Worm (Caenorhabditis elegans): ENCODE measurements around the gene B0334.4.

DNA sequence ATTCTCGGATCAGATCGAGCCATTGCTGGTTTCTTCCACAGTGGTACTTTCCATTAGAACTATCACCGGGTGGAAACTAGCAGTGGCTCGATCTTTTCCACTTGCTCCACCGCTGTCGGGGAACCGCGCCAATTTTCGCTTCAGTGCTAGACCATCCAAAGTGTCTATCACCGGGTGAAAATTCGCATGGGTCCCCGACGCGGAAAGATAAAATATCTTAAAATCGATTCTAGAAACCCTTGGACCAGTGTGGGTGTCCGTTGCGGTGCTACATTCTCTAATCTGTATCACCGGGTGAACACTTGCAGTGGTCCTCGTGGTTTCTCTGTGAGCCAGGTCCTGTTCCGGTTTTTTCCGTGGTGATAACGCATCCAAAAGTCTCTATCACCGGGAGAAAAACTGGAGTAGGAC is 42.1 kb downstream of the B0334.4 start:
- TF ChIP-seq Y53F4B.3 (GFP tag; IDR thresholded peaks at IDR 0.05): no peak
- no peak for TF ChIP-seq sptf-2 (GFP tag; optimal IDR thresholded peaks at IDR 0.05)
- no peak for TF ChIP-seq Y53G8AR.9 (GFP tag; conservative IDR thresholded peaks at IDR 0.05)
- TF ChIP-seq attf-6 (GFP tag; IDR thresholded peaks at IDR 0.05): no peak
- TF ChIP-seq madf-3 (GFP tag; IDR thresholded peaks at IDR 0.05): no peak
- no peak for TF ChIP-seq dpl-1 (GFP tag; optimal IDR thresholded peaks at IDR 0.05)
- TF ChIP-seq ztf-3 (GFP tag; optimal IDR thresholded peaks at IDR 0.05): no peak
- no peak for TF ChIP-seq dox-1 (GFP tag; IDR thresholded peaks at IDR 0.05)
- no peak for TF ChIP-seq F39B2.1 (GFP tag; IDR thresholded peaks at IDR 0.05)
- TF ChIP-seq T07F8.4 (tag; optimal IDR thresholded peaks at IDR 0.05): no peak
- TF ChIP-seq somi-1 (GFP tag; optimal IDR thresholded peaks at IDR 0.05): no peak
- TF ChIP-seq ztf-25 (GFP tag; IDR thresholded peaks at IDR 0.05): 0 out of 2 replicates have a peak, but pooled peaks have one; percentile 43
- TF ChIP-seq tbp1 (GFP tag; optimal IDR thresholded peaks at IDR 0.05): no peak
- 0 out of 2 replicates have a peak, but pooled peaks have one; percentile 24 for TF ChIP-seq B0336.3 (GFP tag; IDR thresholded peaks at IDR 0.05)
